Fruit fly (Drosophila melanogaster) whole organism, embryonic: ENCODE results near the gene Jhbp12.

Experiments
- Aef1 ChIP-seq: fragments of 200-800 bp; sonication (Bioruptor generic); IDR thresholded peaks from 3 replicates; pipeline ENCODE4 v1.3.6; 2022; ENCODE audit warnings: missing biosample characterization, missing genetic modification characterization
- Awh ChIP-seq: fragments of 200-800 bp; sonication (Bioruptor generic); IDR thresholded peaks from 2 replicates; pipeline ENCODE4, ENCODE4 v1.3.6; 2022; ENCODE audit warnings: missing biosample characterization, missing genetic modification characterization
- BEAF-32 ChIP-seq: fragments of 200-800 bp; sonication (Bioruptor generic); optimal IDR thresholded peaks from 3 replicates; lab custom pipeline; 2017; ENCODE audit warnings: missing biosample characterization, missing genetic modification characterization, mild to moderate bottlenecking, moderate library complexity, missing genetic modification reagents
- CG11456 ChIP-seq: fragments of 200-800 bp; sonication (Bioruptor generic); IDR thresholded peaks from 3 replicates; pipeline ENCODE4 v1.3.6; 2022; ENCODE audit warnings: missing biosample characterization, missing genetic modification characterization
- CG12071 ChIP-seq: fragments of 200-800 bp; sonication (Bioruptor generic); optimal IDR thresholded peaks from 3 replicates; lab custom pipeline; 2018; ENCODE audit warnings: missing biosample characterization, mild to moderate bottlenecking, missing genetic modification characterization
- CG13123 ChIP-seq: fragments of 200-800 bp; sonication (Bioruptor generic); optimal IDR thresholded peaks from 2 replicates; lab custom pipeline; 2016; ENCODE audit warnings: missing biosample characterization, missing genetic modification characterization
- CG13624 ChIP-seq: fragments of 200-800 bp; sonication (Bioruptor generic); optimal IDR thresholded peaks from 2 replicates; lab custom pipeline; 2016; ENCODE audit warnings: missing biosample characterization, missing genetic modification characterization
- CG14860 ChIP-seq: fragments of 200-800 bp; sonication (Bioruptor generic); IDR thresholded peaks from 3 replicates; pipeline ENCODE4 v1.3.6; 2022; ENCODE audit warnings: missing biosample characterization, missing genetic modification characterization; ENCODE audit not compliant: partially characterized antibody
- CG17385 ChIP-seq: fragments of 200-800 bp; sonication (Bioruptor generic); optimal IDR thresholded peaks from 3 replicates; lab custom pipeline; 2018; ENCODE audit warnings: missing biosample characterization, mild to moderate bottlenecking, missing genetic modification characterization
- CG17612 ChIP-seq: fragments of 200-800 bp; sonication (Bioruptor generic); IDR thresholded peaks from 2 replicates; pipeline ENCODE4 v1.3.6; 2022; ENCODE audit warnings: missing biosample characterization, missing genetic modification characterization
- CG17829 ChIP-seq: fragments of 200-800 bp; optimal IDR thresholded peaks from 2 replicates; lab custom pipeline; 2019; ENCODE audit warnings: missing biosample characterization, mild to moderate bottlenecking, missing genetic modification characterization, moderate library complexity
- CG18764 ChIP-seq: fragments of 200-800 bp; sonication (Bioruptor generic); optimal IDR thresholded peaks from 3 replicates; lab custom pipeline; 2016; ENCODE audit warnings: missing biosample characterization, missing genetic modification characterization
- CG30403 ChIP-seq: fragments of 200-800 bp; sonication (Bioruptor generic); optimal IDR thresholded peaks from 3 replicates; lab custom pipeline; 2016; ENCODE audit warnings: missing biosample characterization, missing genetic modification characterization
- CG32767 ChIP-seq: fragments of 200-800 bp; sonication (Bioruptor generic); IDR thresholded peaks from 2 replicates; pipeline ENCODE4 v1.3.6; 2022; ENCODE audit warnings: missing biosample characterization, missing genetic modification characterization
- CG3281 ChIP-seq: fragments of 200-800 bp; sonication (Bioruptor generic); optimal IDR thresholded peaks from 3 replicates; lab custom pipeline; 2017; ENCODE audit warnings: missing biosample characterization, mild to moderate bottlenecking, missing genetic modification characterization
- CG4820 ChIP-seq: fragments of 200-800 bp; sonication (Bioruptor generic); optimal IDR thresholded peaks from 3 replicates; lab custom pipeline; 2016; ENCODE audit warnings: missing biosample characterization, missing genetic modification characterization
- CG5953 ChIP-seq: fragments of 200-800 bp; sonication (Bioruptor generic); IDR thresholded peaks from 2 replicates; pipeline ENCODE4 v1.3.6; 2022; ENCODE audit warnings: missing biosample characterization, missing genetic modification characterization
- CG7786 ChIP-seq: fragments of 200-800 bp; sonication (Bioruptor generic); optimal IDR thresholded peaks from 2 replicates; lab custom pipeline; 2016; ENCODE audit warnings: missing biosample characterization, missing genetic modification characterization
- CG7928 ChIP-seq: fragments of 200-800 bp; sonication (Bioruptor generic); optimal IDR thresholded peaks from 2 replicates; lab custom pipeline; 2017; ENCODE audit warnings: missing biosample characterization, mild to moderate bottlenecking, missing genetic modification characterization
- CG9437 ChIP-seq: fragments of 200-800 bp; sonication (Bioruptor generic); optimal IDR thresholded peaks from 2 replicates; lab custom pipeline; 2018; ENCODE audit warnings: missing biosample characterization, mild to moderate bottlenecking, missing genetic modification characterization
- CG9817 ChIP-seq: fragments of 200-800 bp; sonication (Bioruptor generic); optimal IDR thresholded peaks from 2 replicates; lab custom pipeline; 2018; ENCODE audit warnings: missing biosample characterization, mild to moderate bottlenecking, missing genetic modification characterization, moderate library complexity
- Chrac-16 ChIP-seq: fragments of 200-800 bp; sonication (Bioruptor generic); optimal IDR thresholded peaks from 3 replicates; lab custom pipeline; 2016; ENCODE audit warnings: missing biosample characterization, missing genetic modification characterization
- D ChIP-seq, 2 experiments: fragments of 200-800 bp in 1 of 2; fragments of >200 bp in 1 of 2; sonication (Bioruptor generic) in 1 of 2; optimal IDR thresholded peaks; 2 replicates in 1 of 2; 3 replicates in 1 of 2; lab custom pipeline; 2017; ENCODE audit warnings: mild to moderate bottlenecking in 1 of 2, missing biosample characterization in 1 of 2, missing genetic modification characterization in 1 of 2, missing genetic modification reagents in 1 of 2
- Eip74EF ChIP-seq, 2 experiments: fragments of 200-800 bp in 1 of 2; fragments of >200 bp in 1 of 2; sonication (Bioruptor generic) in 1 of 2; optimal IDR thresholded peaks; 2 replicates each; lab custom pipeline; 2017 to 2019; ENCODE audit warnings: missing biosample characterization in 2 of 2, missing genetic modification characterization in 2 of 2, mild to moderate bottlenecking in 1 of 2, moderate library complexity in 1 of 2
- Elba2 ChIP-seq: fragments of 200-800 bp; sonication (Bioruptor generic); optimal IDR thresholded peaks from 3 replicates; lab custom pipeline; 2016; ENCODE audit warnings: missing biosample characterization, missing genetic modification characterization
- Gug ChIP-seq: fragments of 200-800 bp; sonication (Bioruptor generic); IDR thresholded peaks from 4 replicates; pipeline ENCODE4 v1.3.6; 2022; ENCODE audit warnings: missing biosample characterization, missing genetic modification characterization
- H15 ChIP-seq: fragments of 200-800 bp; sonication (Bioruptor generic); IDR thresholded peaks from 3 replicates; pipeline ENCODE4 v1.3.6; 2022; ENCODE audit warnings: missing biosample characterization, missing genetic modification characterization
- HHEX ChIP-seq: fragments of 200-800 bp; sonication (Bioruptor generic); optimal IDR thresholded peaks from 3 replicates; lab custom pipeline; 2017; ENCODE audit warnings: missing biosample characterization, mild to moderate bottlenecking, missing genetic modification characterization, missing genetic modification reagents
- HLH54F ChIP-seq: fragments of 200-800 bp; sonication (Bioruptor generic); optimal IDR thresholded peaks from 3 replicates; lab custom pipeline; 2016; ENCODE audit warnings: missing biosample characterization, missing genetic modification characterization
- Hey ChIP-seq: fragments of 200-800 bp; sonication (Bioruptor generic); optimal IDR thresholded peaks from 3 replicates; lab custom pipeline; 2018; ENCODE audit warnings: missing biosample characterization, mild to moderate bottlenecking, missing genetic modification characterization
- HmgD ChIP-seq: fragments of 200-800 bp; sonication (Bioruptor generic); optimal IDR thresholded peaks from 3 replicates; lab custom pipeline; 2016; ENCODE audit warnings: missing biosample characterization, missing genetic modification characterization
- Lim3 ChIP-seq: fragments of 200-800 bp; sonication (Bioruptor generic); IDR thresholded peaks from 2 replicates; pipeline ENCODE4 v1.3.6; 2022; ENCODE audit warnings: missing biosample characterization, missing genetic modification characterization
- Max ChIP-seq: fragments of 200-800 bp; sonication (Bioruptor generic); optimal IDR thresholded peaks from 2 replicates; lab custom pipeline; 2016; ENCODE audit warnings: missing biosample characterization, mild to moderate bottlenecking, missing genetic modification characterization
- Myb ChIP-seq: fragments of 200-800 bp; sonication (Bioruptor generic); optimal IDR thresholded peaks from 2 replicates; lab custom pipeline; 2016; ENCODE audit warnings: missing biosample characterization, missing genetic modification characterization
- Six4 ChIP-seq: fragments of 200-800 bp; sonication (Bioruptor generic); optimal IDR thresholded peaks from 2 replicates; lab custom pipeline; 2016; ENCODE audit warnings: missing biosample characterization, missing genetic modification characterization
- YL-1 ChIP-seq: fragments of 200-800 bp; sonication (Bioruptor generic); optimal IDR thresholded peaks from 3 replicates; lab custom pipeline; 2017; ENCODE audit warnings: missing biosample characterization, mild to moderate bottlenecking, missing genetic modification characterization
- al ChIP-seq: fragments of 200-800 bp; sonication (Bioruptor generic); IDR thresholded peaks from 2 replicates; pipeline ENCODE4 v1.3.6; 2022; ENCODE audit warnings: missing biosample characterization, missing genetic modification characterization
- bsh ChIP-seq, 2 experiments: fragments of 200-800 bp; sonication (Bioruptor generic); optimal IDR thresholded peaks; 2 replicates each; lab custom pipeline; 2017 to 2018; ENCODE audit warnings: mild to moderate bottlenecking in 2 of 2, missing biosample characterization in 2 of 2, missing genetic modification characterization in 2 of 2, moderate library complexity in 1 of 2
- ci ChIP-seq: fragments of 200-800 bp; sonication (Bioruptor generic); IDR thresholded peaks from 3 replicates; pipeline ENCODE4 v1.3.6; 2022; ENCODE audit warnings: missing biosample characterization, missing genetic modification characterization
- ftz-f1 ChIP-seq: fragments of 200-800 bp; sonication (Bioruptor generic); optimal IDR thresholded peaks from 2 replicates; lab custom pipeline; 2016; ENCODE audit warnings: missing biosample characterization, missing genetic modification characterization
- gfzf ChIP-seq: fragments of 200-800 bp; sonication (Bioruptor generic); optimal IDR thresholded peaks from 2 replicates; lab custom pipeline; 2016; ENCODE audit warnings: missing biosample characterization, mild to moderate bottlenecking, missing genetic modification characterization, moderate library complexity
- gt ChIP-seq: fragments of 200-800 bp; sonication (Bioruptor generic); IDR thresholded peaks from 2 replicates; pipeline ENCODE4 v1.3.6; 2022; ENCODE audit warnings: missing biosample characterization, missing genetic modification characterization
- ind ChIP-seq: fragments of 200-800 bp; sonication (Bioruptor generic); optimal IDR thresholded peaks from 3 replicates; lab custom pipeline; 2016; ENCODE audit warnings: missing biosample characterization, missing genetic modification characterization
- jing ChIP-seq: fragments of 200-800 bp; sonication (Bioruptor generic); optimal IDR thresholded peaks from 2 replicates; lab custom pipeline; 2018; ENCODE audit warnings: missing biosample characterization, mild to moderate bottlenecking, missing genetic modification characterization
- kah ChIP-seq: fragments of 200-800 bp; sonication (Bioruptor generic); optimal IDR thresholded peaks from 2 replicates; lab custom pipeline; 2018; ENCODE audit warnings: missing biosample characterization, mild to moderate bottlenecking, missing genetic modification characterization
- lbe ChIP-seq: fragments of 200-800 bp; sonication (Bioruptor generic); optimal IDR thresholded peaks from 2 replicates; lab custom pipeline; 2016; ENCODE audit warnings: missing biosample characterization, mild to moderate bottlenecking, missing genetic modification characterization
- p53 ChIP-seq: fragments of 200-800 bp; sonication (Bioruptor generic); optimal IDR thresholded peaks from 2 replicates; lab custom pipeline; 2016; ENCODE audit warnings: missing biosample characterization, missing genetic modification characterization
- ranshi ChIP-seq: fragments of 200-800 bp; sonication (Bioruptor generic); IDR thresholded peaks from 2 replicates; pipeline ENCODE4 v1.3.6; 2022; ENCODE audit warnings: missing biosample characterization, missing genetic modification characterization
- ro ChIP-seq: fragments of 200-800 bp; sonication (Bioruptor generic); IDR thresholded peaks from 2 replicates; pipeline ENCODE4 v1.3.6; 2022; ENCODE audit warnings: missing biosample characterization, missing genetic modification characterization
- schlank ChIP-seq: fragments of 200-800 bp; sonication (Bioruptor generic); optimal IDR thresholded peaks from 2 replicates; lab custom pipeline; 2018; ENCODE audit warnings: missing biosample characterization, mild to moderate bottlenecking, missing genetic modification characterization
- trem ChIP-seq: fragments of 200-800 bp; optimal IDR thresholded peaks from 3 replicates; lab custom pipeline; 2019; ENCODE audit warnings: missing biosample characterization, mild to moderate bottlenecking, missing genetic modification characterization, moderate library complexity
- z ChIP-seq: fragments of 200-800 bp; sonication (Bioruptor generic); IDR thresholded peaks from 3 replicates; pipeline ENCODE4 v1.3.6; 2022; ENCODE audit warnings: missing biosample characterization, missing genetic modification characterization

Jhbp12 gene

dm6 chr3R:24518150-24518580 lies 6.4 kb upstream of the Jhbp12 start, which contains the start of gene Pp1alpha-96A (continued):
- peak; percentile 85 for TF ChIP-seq YL-1 (GFP tag; lab: Kevin White, UChicago)
- TF ChIP-seq ftz-f1 (GFP tag; lab: Kevin White, UChicago) = no peak
- no peak for TF ChIP-seq jing (GFP tag; lab: Kevin White, UChicago)
- no peak for TF ChIP-seq CG17385 (GFP tag; lab: Kevin White, UChicago)
- peak; percentile 90 for TF ChIP-seq BEAF-32
- no peak for TF ChIP-seq ranshi (GFP tag; lab: Robert Waterston, UW)
- no peak for TF ChIP-seq CG17829 (tag; lab: Kevin White, UChicago)
- no peak for TF ChIP-seq Chrac-16 (GFP tag; lab: Kevin White, UChicago)
- TF ChIP-seq Aef1 (GFP tag; lab: Robert Waterston, UW) = no peak
- no peak for TF ChIP-seq CG5953 (GFP tag; lab: Robert Waterston, UW)
- no peak for TF ChIP-seq CG12071 (GFP tag; lab: Kevin White, UChicago)
- TF ChIP-seq p53 (GFP tag; lab: Kevin White, UChicago) = no peak
- no peak for TF ChIP-seq bsh (GFP tag; optimal IDR thresholded peaks at IDR 0.05; lab: Kevin White, UChicago)
- TF ChIP-seq CG7928 (GFP tag; lab: Kevin White, UChicago) = no peak
- no peak for TF ChIP-seq ci (GFP tag; lab: Robert Waterston, UW)
- TF ChIP-seq gfzf (GFP tag; lab: Kevin White, UChicago) = peak; percentile 67
- TF ChIP-seq schlank = no peak
- TF ChIP-seq Gug (GFP tag; lab: Robert Waterston, UW) = no peak
- no peak for TF ChIP-seq z (GFP tag; lab: Robert Waterston, UW)
- TF ChIP-seq Elba2 (GFP tag; lab: Kevin White, UChicago) = no peak
- TF ChIP-seq trem (tag; lab: Kevin White, UChicago) = peak; percentile 55
- no peak for TF ChIP-seq Hey
- TF ChIP-seq ind (GFP tag; lab: Kevin White, UChicago) = peak; percentile 11
- no peak for TF ChIP-seq CG9817 (tag; lab: Kevin White, UChicago)
- TF ChIP-seq Eip74EF (GFP tag; optimal IDR thresholded peaks at IDR 0.05; lab: Kevin White, UChicago) = no peak
- peak; percentile 59 for TF ChIP-seq CG9437 (GFP tag; lab: Kevin White, UChicago)
- no peak for TF ChIP-seq CG7786 (GFP tag; lab: Kevin White, UChicago)
- TF ChIP-seq H15 = no peak
- TF ChIP-seq CG18764 = no peak
- no peak for TF ChIP-seq Six4 (GFP tag; lab: Kevin White, UChicago)
- TF ChIP-seq HmgD (GFP tag; lab: Kevin White, UChicago) = peak; percentile 11
- peak; percentile 77 for TF ChIP-seq CG14860 (GFP tag; lab: Robert Waterston, UW)
- TF ChIP-seq CG30403 (GFP tag; lab: Kevin White, UChicago) = peak; percentile 19
- TF ChIP-seq CG11456 (GFP tag; lab: Robert Waterston, UW) = no peak
- TF ChIP-seq Myb (GFP tag; lab: Kevin White, UChicago) = peak; percentile 53
- no peak for TF ChIP-seq D (optimal IDR thresholded peaks at IDR 0.05; lab: Kevin White, UChicago)
- TF ChIP-seq D (GFP tag; optimal IDR thresholded peaks at IDR 0.05; lab: Kevin White, UChicago) = no peak
- no peak for TF ChIP-seq gt (GFP tag; lab: Robert Waterston, UW)
- TF ChIP-seq CG13624 (GFP tag; lab: Kevin White, UChicago) = peak; percentile 67
- TF ChIP-seq Lim3 (GFP tag; lab: Robert Waterston, UW) = no peak
- TF ChIP-seq lbe (GFP tag; lab: Kevin White, UChicago) = no peak
- no peak for TF ChIP-seq CG4820 (GFP tag; lab: Kevin White, UChicago)
- no peak for TF ChIP-seq CG13123
- TF ChIP-seq kah = no peak
- TF ChIP-seq HHEX (GFP tag; lab: Kevin White, UChicago) = no peak
- TF ChIP-seq Max = peak; percentile 12
- TF ChIP-seq Awh (GFP tag; lab: Robert Waterston, UW) = no peak
- TF ChIP-seq al (GFP tag; lab: Robert Waterston, UW) = no peak
- TF ChIP-seq CG3281 = no peak
- TF ChIP-seq ro (GFP tag; lab: Robert Waterston, UW) = no peak
- no peak for TF ChIP-seq HLH54F (GFP tag; lab: Kevin White, UChicago)
- TF ChIP-seq CG17612 = no peak
- TF ChIP-seq CG32767 (GFP tag; lab: Robert Waterston, UW) = peak; percentile 62; the same call in 1 of the 2 replicates
